Worm (Caenorhabditis elegans): ENCODE results near the gene C33C12.11.

The C33C12.11 gene

DNA sequence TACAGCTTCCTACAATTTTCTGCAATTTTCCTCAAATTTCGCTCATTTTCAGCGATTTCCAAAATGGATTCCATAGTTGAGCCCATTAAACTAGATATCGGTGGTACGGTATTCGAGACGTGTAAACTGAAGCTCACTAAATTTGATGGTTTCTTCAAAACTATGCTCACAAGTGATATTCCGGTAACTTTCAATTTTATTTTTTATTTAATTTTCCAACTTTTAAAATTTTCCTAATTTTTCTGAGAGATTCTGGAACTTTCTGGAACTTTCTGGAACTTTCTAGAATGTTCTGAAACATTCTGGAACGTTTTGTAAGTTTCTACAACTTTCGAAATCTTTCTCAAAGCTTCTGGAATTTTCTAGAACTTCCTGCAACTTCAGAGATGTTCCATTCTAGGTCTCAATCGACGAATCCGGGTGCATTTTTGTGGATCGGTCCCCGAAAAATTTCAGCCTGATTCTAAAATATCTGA is 16.7 kb downstream of the C33C12.11 start, which contains the start of gene C40A11.2:
Gene C40A11.2 (plus strand): TSS at position 51 of the 476 bp plus-strand sequence.
- TF ChIP-seq B0261.1 (tag; optimal IDR thresholded peaks at IDR 0.05) (no peak), cebp-1 (GFP tag; IDR thresholded peaks at IDR 0.05) (no peak), cebp-1 (tag; optimal IDR thresholded peaks at IDR 0.05) (no peak), Y95B8A.8 (GFP tag; IDR thresholded peaks at IDR 0.05) (no peak), unc-130 (GFP tag; optimal IDR thresholded peaks at IDR 0.05) (no peak), ztf-6 (GFP tag; IDR thresholded peaks at IDR 0.05) (no peak), hsf-1 (GFP tag; IDR thresholded peaks at IDR 0.05) (peak; percentile 90)

DNA sequence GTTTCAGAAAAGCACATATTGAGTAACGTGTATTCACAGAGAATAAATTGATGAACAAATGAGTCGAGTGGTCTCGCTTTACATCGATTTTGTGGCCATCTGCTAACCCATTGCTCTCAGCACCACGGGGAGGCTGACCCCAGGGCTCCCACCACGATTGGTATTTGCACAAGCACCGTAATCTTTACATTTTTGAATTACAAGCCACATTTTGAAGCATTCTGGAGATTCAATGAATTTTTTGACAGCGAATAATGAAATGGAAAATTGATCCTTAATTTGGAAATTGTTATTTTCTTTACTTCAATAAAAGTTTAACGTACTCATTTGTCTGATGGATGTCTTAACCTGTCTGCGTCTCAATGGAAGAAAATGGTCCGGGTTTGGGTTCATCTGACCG is 18.1 kb downstream of the C33C12.11 start, which contains the start of gene C40A11.6:
Gene C40A11.6 (minus strand): TSS at position 101 of the 400 bp plus-strand sequence.
- TF ChIP-seq rec-8 (tag; optimal IDR thresholded peaks at IDR 0.05) (no peak), somi-1 (GFP tag; optimal IDR thresholded peaks at IDR 0.05) (no peak), ceh-100 (GFP tag; IDR thresholded peaks at IDR 0.05) (no peak), madf-6 (GFP tag; IDR thresholded peaks at IDR 0.05) (no peak), Y79H2A.3 (GFP tag; conservative IDR thresholded peaks at IDR 0.05) (no peak), F55B11.4 (tag; optimal IDR thresholded peaks at IDR 0.05; ENCODE audit: borderline replicate concordance, insufficient read depth) (no peak), hsf-1 (GFP tag; IDR thresholded peaks at IDR 0.05) (no peak), T26A5.8 (tag; optimal IDR thresholded peaks at IDR 0.05) (no peak), ceh-79 (tag; optimal IDR thresholded peaks at IDR 0.05) (no peak)

ce11 chrII:2140817-2141216 is 22.8 kb downstream of the C33C12.11 start, which contains the start of gene C40A11.3:
C40A11.3 (plus strand) TSS chrII:2141117.
- no peak for TF ChIP-seq egl-18 (GFP tag; IDR thresholded peaks at IDR 0.05)
- no peak for TF ChIP-seq let-526 (GFP tag; IDR thresholded peaks at IDR 0.05)
- TF ChIP-seq aptf-2 (GFP tag; conservative IDR thresholded peaks at IDR 0.05), result no peak
- TF ChIP-seq attf-6 (GFP tag; IDR thresholded peaks at IDR 0.05), result no peak
- no peak for TF ChIP-seq unc-62 (GFP tag; optimal IDR thresholded peaks at IDR 0.05)
- TF ChIP-seq lin-40 (tag; optimal IDR thresholded peaks at IDR 0.05), result no peak
- no peak for TF ChIP-seq rec-8 (tag; optimal IDR thresholded peaks at IDR 0.05)
- TF ChIP-seq lag-1 (GFP tag; IDR thresholded peaks at IDR 0.05), result no peak
- TF ChIP-seq F39B2.1 (GFP tag; IDR thresholded peaks at IDR 0.05), result no peak
- no peak for TF ChIP-seq madf-8 (GFP tag; conservative IDR thresholded peaks at IDR 0.05)

ce11 chrII:2138901-2139300 is 24.7 kb downstream of the C33C12.11 start:
- TF ChIP-seq snpc-4 (GFP tag; optimal IDR thresholded peaks at IDR 0.05), result no peak
- TF ChIP-seq snpc-4 (tag; optimal IDR thresholded peaks at IDR 0.05), result no peak

ce11 chrII:2137235-2137634 is 26.4 kb downstream of the C33C12.11 start, which contains the start of gene C40A11.4:
C40A11.4 (plus strand) TSS chrII:2137422.
- TF ChIP-seq T07F8.4 (tag; optimal IDR thresholded peaks at IDR 0.05) (no peak), somi-1 (GFP tag; optimal IDR thresholded peaks at IDR 0.05) (no peak), K12H6.12 (tag; optimal IDR thresholded peaks at IDR 0.05) (no peak), D2030.7 (GFP tag; IDR thresholded peaks at IDR 0.05) (no peak), athp-1 (tag; optimal IDR thresholded peaks at IDR 0.05) (no peak), aptf-2 (GFP tag; conservative IDR thresholded peaks at IDR 0.05) (no peak), madf-3 (GFP tag; IDR thresholded peaks at IDR 0.05) (no peak), B0261.1 (tag; optimal IDR thresholded peaks at IDR 0.05) (no peak), unc-62 (GFP tag; optimal IDR thresholded peaks at IDR 0.05) (no peak), cebp-2 (GFP tag; IDR thresholded peaks at IDR 0.05) (no peak), hmg-1.2 (GFP tag; IDR thresholded peaks at IDR 0.05) (no peak), C17E4.6 (GFP tag; IDR thresholded peaks at IDR 0.05) (no peak), Y53G8AR.9 (GFP tag; conservative IDR thresholded peaks at IDR 0.05) (no peak), cebp-1 (GFP tag; IDR thresholded peaks at IDR 0.05) (no peak), cebp-1 (tag; optimal IDR thresholded peaks at IDR 0.05) (no peak), lsy-27 (tag; optimal IDR thresholded peaks at IDR 0.05; ENCODE audit: borderline replicate concordance, insufficient read depth) (no peak), chd-7 (tag; optimal IDR thresholded peaks at IDR 0.05) (no peak), F39B2.1 (GFP tag; IDR thresholded peaks at IDR 0.05) (no peak), him-1 (tag; optimal IDR thresholded peaks at IDR 0.05) (no peak), egl-18 (GFP tag; IDR thresholded peaks at IDR 0.05) (no peak)
